Fruit fly (Drosophila melanogaster) whole organism, embryonic: Measurements from ENCODE around the gene CG5910.
A peak's percentile ranks its signal among the peaks of the same experiment; 100 is the strongest.

Experiments used
- BtbVII ChIP-seq: fragments of 200-800 bp; sonication (Bioruptor generic); optimal IDR thresholded peaks from 3 replicates; lab custom pipeline; 2017; ENCODE audit warnings: missing biosample characterization, mild to moderate bottlenecking, missing genetic modification characterization
- CG10267 ChIP-seq: fragments of 200-800 bp; sonication (Bioruptor generic); optimal IDR thresholded peaks from 2 replicates; lab custom pipeline; 2018; ENCODE audit warnings: missing biosample characterization, mild to moderate bottlenecking, missing genetic modification characterization, moderate library complexity
- CG10321 ChIP-seq: fragments of 200-800 bp; sonication (Bioruptor generic); IDR thresholded peaks from 2 replicates; pipeline ENCODE4 v1.3.6; 2022; ENCODE audit warnings: missing biosample characterization, missing genetic modification characterization
- CG11504 ChIP-seq: fragments of 200-800 bp; sonication (Bioruptor generic); optimal IDR thresholded peaks from 3 replicates; lab custom pipeline; 2019; ENCODE audit warnings: missing biosample characterization, mild to moderate bottlenecking, missing genetic modification characterization, moderate library complexity
- CG12155 ChIP-seq: fragments of 200-800 bp; sonication (Bioruptor generic); optimal IDR thresholded peaks from 3 replicates; lab custom pipeline; 2016; ENCODE audit warnings: missing biosample characterization, missing genetic modification characterization
- CG12769 ChIP-seq: fragments of 200-800 bp; sonication (Bioruptor generic); optimal IDR thresholded peaks from 2 replicates; lab custom pipeline; 2019; ENCODE audit warnings: missing biosample characterization, mild to moderate bottlenecking, missing genetic modification characterization, moderate library complexity
- CG16815 ChIP-seq: fragments of 200-800 bp; sonication (Bioruptor generic); optimal IDR thresholded peaks from 3 replicates; lab custom pipeline; 2017; ENCODE audit warnings: missing biosample characterization, mild to moderate bottlenecking, missing genetic modification characterization
- CG17829 ChIP-seq: fragments of 200-800 bp; optimal IDR thresholded peaks from 2 replicates; lab custom pipeline; 2019; ENCODE audit warnings: missing biosample characterization, mild to moderate bottlenecking, missing genetic modification characterization, moderate library complexity
- CG2875 ChIP-seq: fragments of 200-800 bp; sonication (Bioruptor generic); optimal IDR thresholded peaks from 2 replicates; lab custom pipeline; 2017; ENCODE audit warnings: missing biosample characterization, mild to moderate bottlenecking, missing genetic modification characterization, missing genetic modification reagents
- CG31365 ChIP-seq: fragments of 200-800 bp; sonication (Bioruptor generic); optimal IDR thresholded peaks from 2 replicates; lab custom pipeline; 2018; ENCODE audit warnings: missing biosample characterization, mild to moderate bottlenecking, missing genetic modification characterization
- CG6765 ChIP-seq: fragments of 200-800 bp; sonication (Bioruptor generic); optimal IDR thresholded peaks from 3 replicates; lab custom pipeline; 2017; ENCODE audit warnings: missing biosample characterization, mild to moderate bottlenecking, missing genetic modification characterization
- CG8388 ChIP-seq: fragments of 200-800 bp; sonication (Bioruptor generic); optimal IDR thresholded peaks from 2 replicates; lab custom pipeline; 2019; ENCODE audit warnings: missing biosample characterization, mild to moderate bottlenecking, missing genetic modification characterization, moderate library complexity
- CG9437 ChIP-seq: fragments of 200-800 bp; sonication (Bioruptor generic); optimal IDR thresholded peaks from 2 replicates; lab custom pipeline; 2018; ENCODE audit warnings: missing biosample characterization, mild to moderate bottlenecking, missing genetic modification characterization
- CoRest ChIP-seq: fragments of 200-800 bp; sonication (Bioruptor generic); optimal IDR thresholded peaks from 3 replicates; lab custom pipeline; 2018; ENCODE audit warnings: missing biosample characterization, mild to moderate bottlenecking, missing genetic modification characterization, moderate library complexity
- Dfd ChIP-seq, 2 experiments: fragments of >200 bp; optimal IDR thresholded peaks; 2 replicates each; lab custom pipeline; 2017; ENCODE audit warnings: missing biosample characterization in 2 of 2, missing genetic modification characterization in 2 of 2
- Ets97D ChIP-seq: fragments of 200-800 bp; sonication (Bioruptor generic); optimal IDR thresholded peaks from 3 replicates; lab custom pipeline; 2016; ENCODE audit warnings: missing biosample characterization, missing genetic modification characterization
- Gsc ChIP-seq: fragments of 200-800 bp; sonication (Bioruptor generic); IDR thresholded peaks from 2 replicates; pipeline ENCODE4 v1.3.6; 2022; ENCODE audit warnings: missing biosample characterization, missing genetic modification characterization
- H15 ChIP-seq: fragments of 200-800 bp; sonication (Bioruptor generic); IDR thresholded peaks from 3 replicates; pipeline ENCODE4 v1.3.6; 2022; ENCODE audit warnings: missing biosample characterization, missing genetic modification characterization
- MESR4 ChIP-seq: fragments of 200-800 bp; sonication (Bioruptor generic); optimal IDR thresholded peaks from 2 replicates; lab custom pipeline; 2018; ENCODE audit warnings: missing biosample characterization, mild to moderate bottlenecking, missing genetic modification characterization, moderate library complexity
- Max ChIP-seq: fragments of 200-800 bp; sonication (Bioruptor generic); optimal IDR thresholded peaks from 2 replicates; lab custom pipeline; 2016; ENCODE audit warnings: missing biosample characterization, mild to moderate bottlenecking, missing genetic modification characterization
- Med ChIP-seq: fragments of 200-800 bp; sonication (Bioruptor generic); peaks from one replicate; lab custom pipeline; 2016; ENCODE audit warnings: missing biosample characterization, missing genetic modification characterization, mild to moderate bottlenecking, inconsistent platforms, moderate library complexity
- Ravus ChIP-seq: fragments of 200-800 bp; sonication (Bioruptor generic); IDR thresholded peaks from 2 replicates; pipeline ENCODE4 v1.3.6; 2022; ENCODE audit warnings: missing biosample characterization, missing genetic modification characterization
- Rfx ChIP-seq: fragments of 200-800 bp; sonication (Bioruptor generic); IDR thresholded peaks from 2 replicates; pipeline ENCODE4 v1.3.6; 2022; ENCODE audit warnings: missing biosample characterization, missing genetic modification characterization
- Spps ChIP-seq: fragments of 200-800 bp; sonication (Bioruptor generic); optimal IDR thresholded peaks from 2 replicates; lab custom pipeline; 2018; ENCODE audit warnings: missing biosample characterization, mild to moderate bottlenecking, missing genetic modification characterization
- Sry-δ ChIP-seq: fragments of 200-800 bp; sonication (Bioruptor generic); optimal IDR thresholded peaks from 2 replicates; lab custom pipeline; 2016; ENCODE audit warnings: missing biosample characterization, missing genetic modification characterization
- YL-1 ChIP-seq: fragments of 200-800 bp; sonication (Bioruptor generic); optimal IDR thresholded peaks from 3 replicates; lab custom pipeline; 2017; ENCODE audit warnings: missing biosample characterization, mild to moderate bottlenecking, missing genetic modification characterization
- bab2 ChIP-seq: fragments of 200-800 bp; sonication (Bioruptor generic); optimal IDR thresholded peaks from 2 replicates; lab custom pipeline; 2016; ENCODE audit warnings: missing biosample characterization, missing genetic modification characterization
- bowl ChIP-seq: fragments of 200-800 bp; sonication (Bioruptor generic); IDR thresholded peaks from 2 replicates; pipeline ENCODE4 v1.3.6; 2022; ENCODE audit warnings: missing biosample characterization, missing genetic modification characterization
- caup ChIP-seq: fragments of 200-800 bp; sonication (Bioruptor generic); optimal IDR thresholded peaks from 3 replicates; lab custom pipeline; 2017; ENCODE audit warnings: missing biosample characterization, mild to moderate bottlenecking, missing genetic modification characterization, moderate library complexity; ENCODE audit not compliant: severe bottlenecking
- chm ChIP-seq: fragments of 200-800 bp; sonication (Bioruptor generic); IDR thresholded peaks from 2 replicates; pipeline ENCODE4 v1.3.6; 2022; ENCODE audit warnings: missing biosample characterization, missing genetic modification characterization
- cwo ChIP-seq: fragments of 200-800 bp; sonication (Bioruptor generic); optimal IDR thresholded peaks from 3 replicates; lab custom pipeline; 2017; ENCODE audit warnings: missing biosample characterization, missing genetic modification characterization, mild to moderate bottlenecking, moderate library complexity, missing genetic modification reagents
- dimm ChIP-seq: fragments of 200-800 bp; sonication (Bioruptor generic); IDR thresholded peaks from 2 replicates; pipeline ENCODE4 v1.3.6; 2022; ENCODE audit warnings: missing biosample characterization, missing genetic modification characterization
- fd96Cb ChIP-seq: fragments of 200-800 bp; sonication (Bioruptor generic); optimal IDR thresholded peaks from 2 replicates; lab custom pipeline; 2018; ENCODE audit warnings: missing biosample characterization, mild to moderate bottlenecking, missing genetic modification characterization, moderate library complexity
- gem ChIP-seq: fragments of 200-800 bp; sonication (Bioruptor generic); optimal IDR thresholded peaks from 2 replicates; lab custom pipeline; 2019; ENCODE audit warnings: missing biosample characterization, mild to moderate bottlenecking, missing genetic modification characterization, moderate library complexity
- her ChIP-seq: fragments of 200-800 bp; sonication (Bioruptor generic); optimal IDR thresholded peaks from 2 replicates; lab custom pipeline; 2016; ENCODE audit warnings: missing biosample characterization, missing genetic modification characterization
- jigr1 ChIP-seq: fragments of 200-800 bp; sonication (Bioruptor generic); IDR thresholded peaks from 3 replicates; pipeline ENCODE4 v1.3.6; 2022; ENCODE audit warnings: missing biosample characterization, missing genetic modification characterization
- lab ChIP-seq: fragments of 200-800 bp; sonication (Bioruptor generic); optimal IDR thresholded peaks from 3 replicates; lab custom pipeline; 2017; ENCODE audit warnings: missing biosample characterization, missing genetic modification characterization, mild to moderate bottlenecking, moderate library complexity, missing genetic modification reagents
- mld ChIP-seq: fragments of 200-800 bp; sonication (Bioruptor generic); IDR thresholded peaks from 3 replicates; pipeline ENCODE4 v1.3.6; 2022; ENCODE audit warnings: missing biosample characterization, missing genetic modification characterization; ENCODE audit not compliant: partially characterized antibody
- nau ChIP-seq: fragments of 200-800 bp; sonication (Bioruptor generic); optimal IDR thresholded peaks from 3 replicates; lab custom pipeline; 2017; ENCODE audit warnings: missing biosample characterization, mild to moderate bottlenecking, missing genetic modification characterization, missing genetic modification reagents
- ranshi ChIP-seq: fragments of 200-800 bp; sonication (Bioruptor generic); IDR thresholded peaks from 2 replicates; pipeline ENCODE4 v1.3.6; 2022; ENCODE audit warnings: missing biosample characterization, missing genetic modification characterization
- ro ChIP-seq: fragments of 200-800 bp; sonication (Bioruptor generic); IDR thresholded peaks from 2 replicates; pipeline ENCODE4 v1.3.6; 2022; ENCODE audit warnings: missing biosample characterization, missing genetic modification characterization
- sc ChIP-seq, 3 experiments: fragments of >200 bp in 2 of 3; fragments of 200-800 bp in 1 of 3; sonication (Bioruptor generic) in 1 of 3; optimal IDR thresholded peaks; 2 replicates in 2 of 3; 3 replicates in 1 of 3; lab custom pipeline; 2017; ENCODE audit warnings: mild to moderate bottlenecking in 1 of 3, missing biosample characterization in 1 of 3, missing genetic modification characterization in 1 of 3, missing genetic modification reagents in 1 of 3
- shn ChIP-seq: fragments of 200-800 bp; sonication (Bioruptor generic); optimal IDR thresholded peaks from 3 replicates; lab custom pipeline; 2016; ENCODE audit warnings: missing biosample characterization, missing genetic modification characterization
- slou ChIP-seq: fragments of 200-800 bp; sonication (Bioruptor generic); optimal IDR thresholded peaks from 3 replicates; lab custom pipeline; 2016; ENCODE audit warnings: missing biosample characterization, missing genetic modification characterization
- unc-4 ChIP-seq: fragments of 200-800 bp; sonication (Bioruptor generic); IDR thresholded peaks from 2 replicates; pipeline ENCODE4 v1.3.6; 2022; ENCODE audit warnings: missing biosample characterization, missing genetic modification characterization; ENCODE audit not compliant: partially characterized antibody
- vfl ChIP-seq: fragments of 200-800 bp; sonication (Bioruptor generic); optimal IDR thresholded peaks from 2 replicates; lab custom pipeline; 2016; ENCODE audit warnings: missing biosample characterization, missing genetic modification characterization
- zf30C ChIP-seq: fragments of 200-800 bp; sonication (Bioruptor generic); optimal IDR thresholded peaks from 3 replicates; lab custom pipeline; 2018; ENCODE audit warnings: missing biosample characterization, mild to moderate bottlenecking, missing genetic modification characterization

Gene CG5910

dm6 chr3L:20452813-20453682 is 10.8 kb downstream of the CG5910 start, which contains the start of gene CG5199 (continued):
- TF ChIP-seq bab2 (GFP tag; lab: Kevin White, UChicago) (peak; percentile 35), Med (GFP tag; lab: Kevin White, UChicago) (peak; percentile 56), Rfx (GFP tag; lab: Robert Waterston, UW) (peak; percentile 67), ranshi (GFP tag; lab: Robert Waterston, UW) (peak; percentile 56; the same call in 1 of the 2 replicates), CG6765 (GFP tag; lab: Kevin White, UChicago) (peak; percentile 58), shn (GFP tag; lab: Kevin White, UChicago) (peak; percentile 22), bowl (GFP tag; lab: Robert Waterston, UW) (no peak), MESR4 (peak; percentile 90), CG31365 (tag; lab: Kevin White, UChicago) (no peak), CG17829 (tag; lab: Kevin White, UChicago) (peak; percentile 89), cwo (peak; percentile 41), unc-4 (peak; percentile 73), ro (GFP tag; lab: Robert Waterston, UW) (no peak), lab (GFP tag; lab: Kevin White, UChicago) (peak; percentile 77), her (GFP tag; lab: Kevin White, UChicago) (peak; percentile 13), CG9437 (GFP tag; lab: Kevin White, UChicago) (peak; percentile 72), gem (peak; percentile 91), CG2875 (peak; percentile 43), Spps (tag; lab: Kevin White, UChicago) (peak; percentile 26), vfl (no peak), chm (GFP tag; lab: Robert Waterston, UW) (no peak), CG10321 (no peak), dimm (GFP tag; lab: Robert Waterston, UW) (no peak), Gsc (GFP tag; lab: Robert Waterston, UW) (no peak), CG12155 (GFP tag; lab: Kevin White, UChicago) (peak; percentile 58), CG8388 (peak; percentile 74), nau (GFP tag; lab: Kevin White, UChicago) (no peak), Ets97D (peak; percentile 40), Ravus (GFP tag; lab: Robert Waterston, UW) (peak; percentile 5; the same call in 1 of the 2 replicates), YL-1 (GFP tag; lab: Kevin White, UChicago) (peak; percentile 41), Dfd (GFP tag; optimal IDR thresholded peaks at IDR 0.05; lab: Kevin White, UChicago) (no peak), CG16815 (GFP tag; lab: Kevin White, UChicago) (peak; percentile 37), caup (GFP tag; lab: Kevin White, UChicago) (peak; percentile 63), CoRest (peak; percentile 85), BtbVII (GFP tag; lab: Kevin White, UChicago) (peak; percentile 46), zf30C (GFP tag; lab: Kevin White, UChicago) (peak; percentile 86), slou (peak; percentile 42), Max (GFP tag; lab: Kevin White, UChicago) (peak; percentile 45), H15 (GFP tag; lab: Robert Waterston, UW) (peak; percentile 39; the same call in 1 of the 3 replicates), CG11504 (tag; lab: Kevin White, UChicago) (peak; percentile 83), CG12769 (tag; lab: Kevin White, UChicago) (no peak), jigr1 (GFP tag; lab: Robert Waterston, UW) (no peak), Sry-δ (GFP tag; lab: Kevin White, UChicago) (peak; percentile 89), fd96Cb (tag; lab: Kevin White, UChicago) (peak; percentile 76), mld (no peak), sc (optimal IDR thresholded peaks at IDR 0.05; lab: Kevin White, UChicago) (no peak), sc (GFP tag; optimal IDR thresholded peaks at IDR 0.05; lab: Kevin White, UChicago) (peak; percentile 51), CG10267 (tag; lab: Kevin White, UChicago) (peak; percentile 69)
